Worm (Caenorhabditis elegans): ENCODE data around the gene Y27F2A.10.

ce11 chrII:3202519-3202918 lies 30.4 kb upstream of the Y27F2A.10 start, which contains the start of gene sri-53:
- no peak for TF ChIP-seq W03F9.2 (tag; optimal IDR thresholded peaks at IDR 0.05)
- TF ChIP-seq him-1 (tag; optimal IDR thresholded peaks at IDR 0.05), result no peak
- no peak for TF ChIP-seq dao-5 (tag; optimal IDR thresholded peaks at IDR 0.05)
